Worm (Caenorhabditis elegans) whole organism, L4 larva: Measurements from ENCODE around the gene C14B9.8.

ENCODE experiments used
- F37D6.2 ChIP-seq: sonication (generic microtip); optimal IDR thresholded peaks from 2 replicates; lab custom pipeline; 2016; ENCODE audit warnings: mild to moderate bottlenecking, missing genetic modification characterization, missing compliant biosample characterization
- T20F7.1 ChIP-seq: fragments of 200-800 bp; sonication (Bioruptor generic); optimal IDR thresholded peaks from 2 replicates; lab custom pipeline; 2018; ENCODE audit warnings: mild to moderate bottlenecking, missing genetic modification characterization, missing compliant biosample characterization
- Y105C5A.15 ChIP-seq: fragments of 200-800 bp; sonication (Bioruptor generic); IDR thresholded peaks from 2 replicates; pipeline ENCODE4 v1.3.6; 2022; ENCODE audit warnings: missing genetic modification characterization, missing compliant biosample characterization
- Y48G9A.11 ChIP-seq: fragments of 200-800 bp; sonication (Bioruptor generic); IDR thresholded peaks from 2 replicates; pipeline ENCODE4 v1.3.6; 2022; ENCODE audit warnings: missing genetic modification reagents, missing genetic modification characterization, missing compliant biosample characterization
- Y5F2A.4 ChIP-seq: fragments of 200-800 bp; sonication (Bioruptor generic); optimal IDR thresholded peaks from 2 replicates; lab custom pipeline; 2018; ENCODE audit warnings: mild to moderate bottlenecking, missing genetic modification characterization, missing compliant biosample characterization
- Y75B8A.6 ChIP-seq: fragments of 200-800 bp; sonication (Bioruptor generic); IDR thresholded peaks from 2 replicates; pipeline ENCODE4 v1.3.6; 2022; ENCODE audit warnings: missing genetic modification reagents, missing genetic modification characterization, missing compliant biosample characterization
- ctbp-1 ChIP-seq: fragments of 200-800 bp; sonication (Bioruptor generic); IDR thresholded peaks from 2 replicates; pipeline ENCODE4 v1.3.6; 2022; ENCODE audit warnings: missing genetic modification reagents, missing genetic modification characterization, missing compliant biosample characterization
- daf-16 ChIP-seq, 3 experiments: sonication (generic microtip); optimal IDR thresholded peaks; 2 replicates each; lab custom pipeline; 2016 to 2017; ENCODE audit warnings: missing genetic modification characterization in 3 of 3, missing genetic modification reagents in 3 of 3, mild to moderate bottlenecking in 2 of 3, missing compliant biosample characterization in 2 of 3, missing biosample characterization in 1 of 3, moderate library complexity in 1 of 3
- daf-19 ChIP-seq: fragments of 200-800 bp; sonication (Bioruptor generic); conservative IDR thresholded peaks from 2 replicates; pipeline ENCODE4 v1.3.6; 2022; ENCODE audit warnings: missing genetic modification characterization, missing compliant biosample characterization
- dmd-6 ChIP-seq: fragments of 200-800 bp; sonication (Bioruptor generic); IDR thresholded peaks from 2 replicates; pipeline ENCODE4 v1.3.6; 2022; ENCODE audit warnings: missing genetic modification reagents, missing genetic modification characterization, missing compliant biosample characterization
- dve-1 ChIP-seq: sonication (generic microtip); optimal IDR thresholded peaks from 2 replicates; lab custom pipeline; 2017; ENCODE audit warnings: antibody characterized with exemption, mild to moderate bottlenecking, missing genetic modification characterization, missing compliant biosample characterization; ENCODE audit not compliant: insufficient read depth
- egl-27 ChIP-seq: sonication (generic microtip); optimal IDR thresholded peaks from 3 replicates; lab custom pipeline; 2017; ENCODE audit warnings: missing biosample characterization, missing genetic modification reagents, missing genetic modification characterization
- fkh-10 ChIP-seq: fragments of 150-350 bp; optimal IDR thresholded peaks from 2 replicates; lab custom pipeline; 2014; ENCODE audit warnings: missing biosample characterization, missing genetic modification reagents, missing genetic modification characterization
- hlh-11 ChIP-seq: fragments of 200-800 bp; sonication (Bioruptor generic); optimal IDR thresholded peaks from 2 replicates; lab custom pipeline; 2018; ENCODE audit warnings: mild to moderate bottlenecking, missing genetic modification characterization, missing compliant biosample characterization
- hlh-30 ChIP-seq: sonication (generic microtip); optimal IDR thresholded peaks from 2 replicates; lab custom pipeline; 2017; ENCODE audit warnings: antibody characterized with exemption, mild to moderate bottlenecking, missing genetic modification characterization, missing compliant biosample characterization; ENCODE audit not compliant: insufficient read depth
- hmg-1.1 ChIP-seq: fragments of 200-800 bp; sonication (Bioruptor generic); IDR thresholded peaks from 2 replicates; pipeline ENCODE4 v1.3.6; 2022; ENCODE audit warnings: missing genetic modification reagents, missing genetic modification characterization, missing compliant biosample characterization
- jun-1 ChIP-seq: fragments of 150-350 bp; optimal IDR thresholded peaks from 2 replicates; lab custom pipeline; 2014; ENCODE audit warnings: missing biosample characterization, missing genetic modification reagents, missing genetic modification characterization
- lin-1 ChIP-seq: fragments of 200-800 bp; sonication (Bioruptor generic); IDR thresholded peaks from 2 replicates; pipeline ENCODE4 v1.3.6; 2022; ENCODE audit warnings: missing genetic modification reagents, missing genetic modification characterization, missing compliant biosample characterization
- lin-13 ChIP-seq: fragments of 150-350 bp; optimal IDR thresholded peaks from 2 replicates; lab custom pipeline; 2014; ENCODE audit warnings: missing biosample characterization, missing genetic modification reagents, missing genetic modification characterization
- lin-29 ChIP-seq: fragments of 200-800 bp; sonication (Bioruptor generic); IDR thresholded peaks from 2 replicates; pipeline ENCODE4 v1.3.6; 2022; ENCODE audit warnings: missing genetic modification reagents, missing genetic modification characterization, missing compliant biosample characterization
- lin-38 ChIP-seq: fragments of 200-800 bp; sonication (Bioruptor generic); IDR thresholded peaks from 2 replicates; pipeline ENCODE4 v1.3.6; 2022; ENCODE audit warnings: missing genetic modification reagents, missing genetic modification characterization, missing compliant biosample characterization
- lin-39 ChIP-seq: fragments of 150-350 bp; optimal IDR thresholded peaks from 2 replicates; lab custom pipeline; 2014; ENCODE audit warnings: missing biosample characterization, missing genetic modification reagents, missing genetic modification characterization
- lsy-2 ChIP-seq, 2 experiments: fragments of 150-350 bp in 1 of 2; sonication (generic microtip) in 1 of 2; optimal IDR thresholded peaks; 2 replicates each; lab custom pipeline; 2014 to 2017; ENCODE audit warnings: missing biosample characterization in 2 of 2, missing genetic modification characterization in 2 of 2
- madf-5 ChIP-seq, 2 experiments: fragments of 200-800 bp; sonication (Bioruptor generic); IDR thresholded peaks; 2 replicates each; pipeline ENCODE4 v1.3.6; 2022; ENCODE audit warnings: missing compliant biosample characterization in 2 of 2, missing genetic modification characterization in 2 of 2
- madf-9 ChIP-seq: fragments of 200-800 bp; sonication (Bioruptor generic); conservative IDR thresholded peaks from 2 replicates; pipeline ENCODE4 v1.3.6; 2022; ENCODE audit warnings: missing genetic modification reagents, missing genetic modification characterization, missing compliant biosample characterization
- mdt-29 ChIP-seq: fragments of 200-800 bp; sonication (Bioruptor generic); IDR thresholded peaks from 2 replicates; pipeline ENCODE4 v1.3.6; 2022; ENCODE audit warnings: missing genetic modification reagents, missing genetic modification characterization, missing compliant biosample characterization
- mep-1 ChIP-seq: fragments of 150-350 bp; sonication (generic microtip); optimal IDR thresholded peaks from 3 replicates; lab custom pipeline; 2014; ENCODE audit warnings: missing biosample characterization, missing genetic modification characterization
- mes-2 ChIP-seq: sonication (generic microtip); optimal IDR thresholded peaks from 2 replicates; lab custom pipeline; 2016; ENCODE audit warnings: missing genotype, mild to moderate bottlenecking, missing genetic modification characterization, missing compliant biosample characterization; ENCODE audit not compliant: poor library complexity, severe bottlenecking
- nhr-102 ChIP-seq: sonication (generic microtip); optimal IDR thresholded peaks from 2 replicates; lab custom pipeline; 2016; ENCODE audit warnings: mild to moderate bottlenecking, missing genetic modification characterization, moderate library complexity, missing compliant biosample characterization
- nhr-42 ChIP-seq: fragments of 200-800 bp; sonication (Bioruptor generic); IDR thresholded peaks from 2 replicates; pipeline ENCODE4 v1.3.6; 2022; ENCODE audit warnings: missing genetic modification characterization, missing compliant biosample characterization
- nhr-6 ChIP-seq: fragments of 150-350 bp; optimal IDR thresholded peaks from 2 replicates; lab custom pipeline; 2014; ENCODE audit warnings: missing biosample characterization, missing genetic modification characterization
- nhr-77 ChIP-seq: fragments of 150-350 bp; optimal IDR thresholded peaks from 2 replicates; lab custom pipeline; 2014; ENCODE audit warnings: missing biosample characterization, missing genetic modification characterization
- pha-4 ChIP-seq, 2 experiments: fragments of 150-350 bp in 1 of 2; fragments of 200-800 bp in 1 of 2; sonication (Bioruptor generic) in 1 of 2; IDR thresholded peaks in 1 of 2; optimal IDR thresholded peaks in 1 of 2; 2 replicates each; pipeline versions ENCODE4 v1.3.6 to Lab custom; 2014 to 2022; ENCODE audit warnings: missing genetic modification characterization in 2 of 2, missing genetic modification reagents in 2 of 2, missing biosample characterization in 1 of 2, missing compliant biosample characterization in 1 of 2
- php-3 ChIP-seq: fragments of 200-800 bp; sonication (Bioruptor generic); IDR thresholded peaks from 2 replicates; pipeline ENCODE4 v1.3.6; 2022; ENCODE audit warnings: missing genetic modification reagents, missing genetic modification characterization, missing compliant biosample characterization
- pqm-1 ChIP-seq: sonication (generic microtip); optimal IDR thresholded peaks from 2 replicates; lab custom pipeline; 2017; ENCODE audit warnings: missing biosample characterization, missing genetic modification characterization
- rbr-2 ChIP-seq: sonication (generic microtip); optimal IDR thresholded peaks from 2 replicates; lab custom pipeline; 2016; ENCODE audit warnings: missing genotype, missing genetic modification characterization, missing compliant biosample characterization
- saeg-2 ChIP-seq: fragments of 200-800 bp; sonication (Bioruptor generic); IDR thresholded peaks from 2 replicates; pipeline ENCODE4 v1.3.6; 2022; ENCODE audit warnings: missing genetic modification reagents, missing genetic modification characterization, missing compliant biosample characterization
- sdz-12 ChIP-seq: fragments of 200-800 bp; sonication (Bioruptor generic); optimal IDR thresholded peaks from 2 replicates; lab custom pipeline; 2018; ENCODE audit warnings: mild to moderate bottlenecking, missing genetic modification characterization, missing compliant biosample characterization
- skn-1 ChIP-seq: fragments of 150-350 bp; optimal IDR thresholded peaks from 2 replicates; lab custom pipeline; 2014; ENCODE audit warnings: missing biosample characterization, missing genetic modification characterization
- spr-1 ChIP-seq: sonication (generic microtip); optimal IDR thresholded peaks from 2 replicates; lab custom pipeline; 2016; ENCODE audit warnings: mild to moderate bottlenecking, missing genetic modification characterization, missing compliant biosample characterization
- unc-39 ChIP-seq: sonication (generic microtip); optimal IDR thresholded peaks from 2 replicates; lab custom pipeline; 2017; ENCODE audit warnings: missing biosample characterization, missing genetic modification characterization
- vab-7 ChIP-seq: fragments of 200-800 bp; sonication (Bioruptor generic); IDR thresholded peaks from 2 replicates; pipeline ENCODE4 v1.3.6; 2022; ENCODE audit warnings: missing genetic modification reagents, missing genetic modification characterization, missing compliant biosample characterization
- zag-1 ChIP-seq: fragments of 150-350 bp; optimal IDR thresholded peaks from 2 replicates; lab custom pipeline; 2014; ENCODE audit warnings: missing biosample characterization, missing genetic modification characterization
- zfp-3 ChIP-seq: fragments of 200-800 bp; sonication (Bioruptor generic); conservative IDR thresholded peaks from 2 replicates; pipeline ENCODE4 v1.3.6; 2022; ENCODE audit warnings: missing genetic modification reagents, missing genetic modification characterization, missing compliant biosample characterization
- zip-11 ChIP-seq: fragments of 200-800 bp; sonication (Bioruptor generic); IDR thresholded peaks from 2 replicates; pipeline ENCODE4 v1.3.6; 2022; ENCODE audit warnings: missing genetic modification characterization, missing compliant biosample characterization

C14B9.8 gene

ce11 chrIII:8099022-8099421 lies 45.4 kb downstream of the C14B9.8 start, which contains the start of gene K06H7.1:
Gene K06H7.1, plus strand, starts transcription at chrIII:8099322.
- TF ChIP-seq egl-27 (tag; lab: Kevin White, UChicago): no peak
- no peak for TF ChIP-seq vab-7
- TF ChIP-seq Y48G9A.11 (GFP tag; lab: Robert Waterston, UW): no peak
- TF ChIP-seq nhr-6 (tag; lab: Kevin White, UChicago): no peak
- TF ChIP-seq nhr-102 (tag; lab: Kevin White, UChicago): no peak
- no peak for TF ChIP-seq madf-5 (GFP tag; IDR thresholded peaks at IDR 0.05; lab: Robert Waterston, UW)
- TF ChIP-seq hlh-30 (tag; lab: Kevin White, UChicago): no peak
- no peak for TF ChIP-seq lin-38 (GFP tag; lab: Robert Waterston, UW)
- TF ChIP-seq daf-19 (GFP tag; lab: Robert Waterston, UW): no peak
- no peak for TF ChIP-seq rbr-2
- TF ChIP-seq madf-9: no peak
- no peak for TF ChIP-seq mdt-29 (GFP tag; lab: Robert Waterston, UW)
- no peak for TF ChIP-seq unc-39
- TF ChIP-seq, all 104 proteins: peak for 0

- TF ChIP-seq madf-5 (GFP tag; IDR thresholded peaks at IDR 0.05; lab: Robert Waterston, UW) (no peak), zag-1 (no peak), lin-29 (no peak), zfp-3 (GFP tag; lab: Robert Waterston, UW) (no peak), php-3 (GFP tag; lab: Robert Waterston, UW) (no peak), Y75B8A.6 (GFP tag; lab: Robert Waterston, UW) (no peak), spr-1 (no peak), mes-2 (tag; lab: Kevin White, UChicago) (no peak), lin-1 (GFP tag; lab: Robert Waterston, UW) (no peak), lin-13 (GFP tag; lab: Kevin White, UChicago) (no peak)
Observed at ce11 chrIII:8098116-8098515, 46.3 kb downstream of the C14B9.8 start, which contains the start of gene K06H7.8. Gene K06H7.8, minus strand, starts transcription at chrIII:8098216.

- TF ChIP-seq zag-1: no peak
- no peak for TF ChIP-seq nhr-102 (tag; lab: Kevin White, UChicago)
- TF ChIP-seq hlh-30 (tag; lab: Kevin White, UChicago): peak; percentile 94
- peak; percentile 72 for TF ChIP-seq mep-1 (tag; lab: Kevin White, UChicago)
- TF ChIP-seq skn-1 (tag; lab: Kevin White, UChicago): no peak
- peak; percentile 50 for TF ChIP-seq nhr-6 (tag; lab: Kevin White, UChicago)
- no peak for TF ChIP-seq sdz-12 (GFP tag; lab: Kevin White, UChicago)
- no peak for TF ChIP-seq lin-29
- TF ChIP-seq zip-11 (GFP tag; lab: Robert Waterston, UW): no peak
- TF ChIP-seq fkh-10 (GFP tag; lab: Kevin White, UChicago): peak; percentile 32
- no peak for TF ChIP-seq php-3 (GFP tag; lab: Robert Waterston, UW)
- TF ChIP-seq dmd-6 (GFP tag; lab: Robert Waterston, UW): 0 out of 2 replicates have a peak, but pooled peaks have one; percentile 16
- TF ChIP-seq nhr-77 (tag; lab: Kevin White, UChicago): peak; percentile 70
- peak; percentile 31 for TF ChIP-seq pqm-1 (tag; lab: Kevin White, UChicago)
- TF ChIP-seq lin-39 (tag; lab: Kevin White, UChicago): no peak
- no peak for TF ChIP-seq jun-1 (tag; lab: Kevin White, UChicago)
- TF ChIP-seq saeg-2 (GFP tag; lab: Robert Waterston, UW): no peak
- no peak for TF ChIP-seq nhr-42 (GFP tag; lab: Robert Waterston, UW)
- TF ChIP-seq pha-4 (GFP tag; IDR thresholded peaks at IDR 0.05; lab: Robert Waterston, UW): no peak
- peak; percentile 20 for TF ChIP-seq pha-4 (tag; optimal IDR thresholded peaks at IDR 0.05; lab: Kevin White, UChicago)
- no peak for TF ChIP-seq Y105C5A.15 (GFP tag; lab: Robert Waterston, UW)
- peak; percentile 63 for TF ChIP-seq dve-1 (tag; lab: Kevin White, UChicago)
- peak; percentile 89 for TF ChIP-seq hlh-11 (tag; lab: Kevin White, UChicago)
- no peak for TF ChIP-seq egl-27 (tag; lab: Kevin White, UChicago)
- no peak for TF ChIP-seq F37D6.2 (tag; lab: Kevin White, UChicago)
- no peak for TF ChIP-seq ctbp-1 (GFP tag; lab: Robert Waterston, UW)
- TF ChIP-seq daf-16 (GFP tag; optimal IDR thresholded peaks at IDR 0.05; lab: Kevin White, UChicago): no peak
- TF ChIP-seq daf-16 (tag; optimal IDR thresholded peaks at IDR 0.05; lab: Kevin White, UChicago): peak; percentile 9
- TF ChIP-seq T20F7.1 (GFP tag; lab: Kevin White, UChicago): peak; percentile 39
- TF ChIP-seq hmg-1.1 (GFP tag; lab: Robert Waterston, UW): 0 out of 2 replicates have a peak, but pooled peaks have one; percentile 25
- no peak for TF ChIP-seq Y5F2A.4 (GFP tag; lab: Kevin White, UChicago)
- TF ChIP-seq lsy-2 (tag; optimal IDR thresholded peaks at IDR 0.05; lab: Kevin White, UChicago): peak; percentile 18 to 90
Observed at ce11 chrIII:8093079-8093623, 51.3 kb downstream of the C14B9.8 start, which contains the start of gene K06H7.2. Gene K06H7.2, plus strand, starts transcription at chrIII:8093573.
